Worm (Caenorhabditis elegans) whole organism, L1 larva: Measurements from ENCODE around the gene fahd-1.
A peak's percentile ranks its signal among the peaks of the same experiment; 100 is the strongest.

Experiments used
- blmp-1 ChIP-seq: fragments of 150-350 bp; optimal IDR thresholded peaks from 2 replicates; lab custom pipeline; 2014; ENCODE audit warnings: missing biosample characterization, missing genetic modification characterization
- nhr-28 ChIP-seq: fragments of 150-350 bp; optimal IDR thresholded peaks from 2 replicates; lab custom pipeline; 2014; ENCODE audit warnings: missing biosample characterization, missing genetic modification characterization

ce11 chrIII:7940819-7941218, 48.8 kb downstream of the fahd-1 start, which contains the start of gene C29E4.12:
- TF ChIP-seq nhr-28 (tag; lab: Kevin White, UChicago) (no peak), blmp-1 (tag; lab: Kevin White, UChicago) (peak; percentile 51)
